Worm (Caenorhabditis elegans) whole organism, mixed stage, embryonic: ENCODE results near the gene nstp-1.
A peak's percentile ranks its signal among the peaks of the same experiment; 100 is the strongest.

Experiments used
- M03D4.4 ChIP-seq: sonication (generic microtip); optimal IDR thresholded peaks from 2 replicates; lab custom pipeline; 2017; ENCODE audit warnings: mild to moderate bottlenecking, missing genetic modification characterization, missing compliant biosample characterization
- bed-3 ChIP-seq: fragments of 200-800 bp; sonication (Bioruptor generic); optimal IDR thresholded peaks from 3 replicates; lab custom pipeline; 2018; ENCODE audit warnings: mild to moderate bottlenecking, missing genetic modification characterization, moderate library complexity, missing compliant biosample characterization
- blmp-1 ChIP-seq: fragments of 150-350 bp; optimal IDR thresholded peaks from 2 replicates; lab custom pipeline; 2014; ENCODE audit warnings: missing biosample characterization, missing genetic modification characterization
- ceh-39 ChIP-seq: fragments of 150-350 bp; optimal IDR thresholded peaks from 2 replicates; lab custom pipeline; 2014; ENCODE audit warnings: missing biosample characterization, missing genetic modification characterization
- ceh-43 ChIP-seq: fragments of 200-800 bp; sonication (Bioruptor generic); optimal IDR thresholded peaks from 2 replicates; lab custom pipeline; 2018; ENCODE audit warnings: mild to moderate bottlenecking, missing genetic modification characterization, moderate library complexity, missing compliant biosample characterization
- ces-1 ChIP-seq: fragments of 150-350 bp; optimal IDR thresholded peaks from 2 replicates; lab custom pipeline; 2014; ENCODE audit warnings: missing biosample characterization, missing genetic modification reagents, missing genetic modification characterization
- drap-1 ChIP-seq: fragments of 200-800 bp; sonication (Bioruptor generic); optimal IDR thresholded peaks from 3 replicates; lab custom pipeline; 2018; ENCODE audit warnings: mild to moderate bottlenecking, missing genetic modification characterization, missing compliant biosample characterization
- elt-3 ChIP-seq: fragments of 150-350 bp; optimal IDR thresholded peaks from 2 replicates; lab custom pipeline; 2014; ENCODE audit warnings: missing biosample characterization, missing genetic modification characterization
- flh-1 ChIP-seq: fragments of 200-800 bp; sonication (Bioruptor generic); optimal IDR thresholded peaks from 2 replicates; lab custom pipeline; 2018; ENCODE audit warnings: mild to moderate bottlenecking, missing genetic modification characterization, moderate library complexity, missing compliant biosample characterization
- ham-2 ChIP-seq: fragments of 200-800 bp; sonication (Bioruptor generic); optimal IDR thresholded peaks from 2 replicates; lab custom pipeline; 2018; ENCODE audit warnings: mild to moderate bottlenecking, missing genetic modification characterization, missing compliant biosample characterization
- hlh-1 ChIP-seq: fragments of 150-350 bp; optimal IDR thresholded peaks from 2 replicates; lab custom pipeline; 2014; ENCODE audit warnings: missing biosample characterization, missing genetic modification reagents, missing genetic modification characterization
- lin-13 ChIP-seq: fragments of 150-350 bp; optimal IDR thresholded peaks from 2 replicates; lab custom pipeline; 2014; ENCODE audit warnings: missing biosample characterization, missing genetic modification characterization
- lin-32 ChIP-seq: fragments of 200-800 bp; sonication (Bioruptor generic); optimal IDR thresholded peaks from 2 replicates; lab custom pipeline; 2018; ENCODE audit warnings: mild to moderate bottlenecking, missing genetic modification characterization, missing compliant biosample characterization
- mep-1 ChIP-seq: fragments of 150-350 bp; optimal IDR thresholded peaks from 2 replicates; lab custom pipeline; 2017; ENCODE audit warnings: missing biosample characterization, missing genetic modification reagents, missing genetic modification characterization, inconsistent platforms
- nhr-237 ChIP-seq: fragments of 150-350 bp; optimal IDR thresholded peaks from 2 replicates; lab custom pipeline; 2014; ENCODE audit warnings: missing biosample characterization, missing genetic modification characterization
- nhr-28 ChIP-seq: fragments of 150-350 bp; optimal IDR thresholded peaks from 2 replicates; lab custom pipeline; 2014; ENCODE audit warnings: missing biosample characterization, missing genetic modification characterization
- nhr-76 ChIP-seq: sonication (generic microtip); optimal IDR thresholded peaks from 2 replicates; lab custom pipeline; 2017; ENCODE audit warnings: missing biosample characterization, missing genetic modification characterization
- pha-4 ChIP-seq: fragments of 150-350 bp; optimal IDR thresholded peaks from 2 replicates; lab custom pipeline; 2018; ENCODE audit warnings: missing biosample characterization, missing genetic modification reagents, missing genetic modification characterization
- sem-2 ChIP-seq: fragments of 200-800 bp; sonication (Bioruptor generic); optimal IDR thresholded peaks from 2 replicates; lab custom pipeline; 2018; ENCODE audit warnings: mild to moderate bottlenecking, missing genetic modification characterization, missing compliant biosample characterization
- snpc-4 ChIP-seq: fragments of 150-350 bp; optimal IDR thresholded peaks from 2 replicates; lab custom pipeline; 2014; ENCODE audit warnings: missing biosample characterization, missing genetic modification characterization
- tbx-8 ChIP-seq: fragments of 200-800 bp; sonication (Bioruptor generic); optimal IDR thresholded peaks from 2 replicates; lab custom pipeline; 2018; ENCODE audit warnings: mild to moderate bottlenecking, missing genetic modification characterization, moderate library complexity, missing compliant biosample characterization
- unc-120 ChIP-seq: sonication (generic microtip); optimal IDR thresholded peaks from 2 replicates; lab custom pipeline; 2017; ENCODE audit warnings: missing genetic modification characterization, missing compliant biosample characterization; ENCODE audit not compliant: poor library complexity, severe bottlenecking
- unc-39 ChIP-seq: fragments of 150-350 bp; optimal IDR thresholded peaks from 2 replicates; lab custom pipeline; 2014; ENCODE audit warnings: missing biosample characterization, missing genetic modification characterization
- zip-8 ChIP-seq: fragments of 150-350 bp; optimal IDR thresholded peaks from 2 replicates; lab custom pipeline; 2014; ENCODE audit warnings: missing biosample characterization, missing genetic modification characterization

nstp-1 gene

DNA sequence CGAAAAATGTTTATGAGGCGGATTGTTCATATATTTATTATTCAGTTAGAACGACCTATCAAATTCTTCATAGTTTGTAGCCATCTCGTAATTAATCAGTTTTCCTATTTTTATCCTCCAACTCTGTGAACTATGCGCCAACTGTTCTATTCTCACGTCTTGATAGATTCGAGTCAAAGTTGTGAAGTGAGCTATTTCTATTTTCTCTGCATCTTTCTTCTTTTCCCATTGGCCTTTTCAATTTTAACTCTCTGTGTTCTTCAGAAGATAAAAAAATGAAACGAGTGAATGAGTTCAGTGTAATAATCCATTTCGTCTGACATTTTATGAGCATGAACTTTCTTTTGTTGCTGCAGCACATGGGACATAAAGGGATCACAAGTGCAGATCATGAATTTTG lies 6.6 kb upstream of the nstp-1 start:
- TF ChIP-seq unc-120 (tag; lab: Kevin White, UChicago) (peak; percentile 25), lin-32 (GFP tag; lab: Kevin White, UChicago) (no peak), hlh-1 (tag; lab: Kevin White, UChicago) (peak; percentile 51)

DNA sequence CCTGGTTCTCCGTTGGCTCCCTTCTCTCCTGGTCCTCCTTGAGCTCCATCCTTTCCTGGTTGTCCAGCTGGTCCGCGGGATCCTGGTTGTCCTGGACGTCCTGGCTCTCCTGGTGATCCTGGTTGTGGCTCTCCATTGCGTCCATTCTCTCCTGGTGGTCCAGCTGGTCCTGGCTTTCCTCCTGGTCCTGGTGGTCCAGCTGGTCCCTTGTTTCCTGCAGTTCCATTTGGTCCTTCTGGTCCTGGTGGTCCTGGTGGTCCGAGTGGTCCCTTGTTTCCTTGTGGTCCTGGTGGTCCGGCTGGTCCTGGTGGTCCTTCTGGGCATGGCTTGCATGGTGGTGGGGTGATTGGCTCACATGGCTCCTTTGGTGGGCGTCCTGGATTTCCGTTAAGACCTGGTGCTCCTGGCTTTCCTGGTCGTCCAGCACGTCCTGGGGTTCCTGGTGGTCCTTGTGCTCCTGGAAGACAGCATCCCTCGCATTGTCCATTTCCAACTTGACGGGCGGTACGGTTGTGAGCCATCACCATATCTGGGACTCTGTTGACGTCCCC lies 5.5 kb upstream of the nstp-1 start:
- no peak for TF ChIP-seq nhr-76
- no peak for TF ChIP-seq ceh-39 (tag; lab: Kevin White, UChicago)
- TF ChIP-seq tbx-8 = no peak
- TF ChIP-seq M03D4.4 (tag; lab: Kevin White, UChicago) = no peak
- TF ChIP-seq lin-13 (tag; lab: Kevin White, UChicago) = no peak
- TF ChIP-seq pha-4 (tag; lab: Kevin White, UChicago) = no peak
- no peak for TF ChIP-seq mep-1 (tag; lab: Kevin White, UChicago)
- no peak for TF ChIP-seq elt-3 (tag; lab: Kevin White, UChicago)
- TF ChIP-seq flh-1 (GFP tag; lab: Kevin White, UChicago) = no peak
- TF ChIP-seq, all 35 proteins: peak for 0

DNA sequence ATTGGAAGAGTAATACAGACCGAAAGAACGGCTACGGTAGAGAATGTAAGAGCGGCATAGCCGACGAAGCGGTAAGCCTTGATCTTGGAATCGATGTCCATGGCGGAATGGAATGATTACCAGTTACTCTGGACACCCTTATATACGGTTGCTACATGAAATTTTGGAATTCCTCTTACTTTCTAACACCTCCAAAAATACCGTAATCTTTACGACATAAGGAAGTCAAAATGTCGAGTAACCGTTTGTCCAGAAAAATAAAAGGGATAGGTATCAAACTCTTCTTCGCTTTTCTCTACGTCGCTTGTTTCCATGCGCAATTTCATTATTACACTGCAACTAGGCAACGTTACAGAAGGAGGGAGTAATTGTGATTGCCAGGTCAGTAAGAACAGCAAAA lies 5.0 kb upstream of the nstp-1 start, which contains the start of gene col-119:
Gene col-119, minus strand, starts transcription at position 101 of the 400 bp plus-strand sequence.
- TF ChIP-seq ceh-43 (GFP tag; lab: Kevin White, UChicago) = no peak
- TF ChIP-seq drap-1 (GFP tag; lab: Kevin White, UChicago) = no peak
- TF ChIP-seq lin-32 (GFP tag; lab: Kevin White, UChicago) = no peak
- TF ChIP-seq sem-2 (GFP tag; lab: Kevin White, UChicago) = no peak
- no peak for TF ChIP-seq bed-3 (GFP tag; lab: Kevin White, UChicago)
- TF ChIP-seq snpc-4 (tag; lab: Kevin White, UChicago) = no peak
- TF ChIP-seq nhr-237 (tag; lab: Kevin White, UChicago) = no peak
- no peak for TF ChIP-seq ceh-39 (tag; lab: Kevin White, UChicago)
- TF ChIP-seq, all 35 proteins: peak for 0

DNA sequence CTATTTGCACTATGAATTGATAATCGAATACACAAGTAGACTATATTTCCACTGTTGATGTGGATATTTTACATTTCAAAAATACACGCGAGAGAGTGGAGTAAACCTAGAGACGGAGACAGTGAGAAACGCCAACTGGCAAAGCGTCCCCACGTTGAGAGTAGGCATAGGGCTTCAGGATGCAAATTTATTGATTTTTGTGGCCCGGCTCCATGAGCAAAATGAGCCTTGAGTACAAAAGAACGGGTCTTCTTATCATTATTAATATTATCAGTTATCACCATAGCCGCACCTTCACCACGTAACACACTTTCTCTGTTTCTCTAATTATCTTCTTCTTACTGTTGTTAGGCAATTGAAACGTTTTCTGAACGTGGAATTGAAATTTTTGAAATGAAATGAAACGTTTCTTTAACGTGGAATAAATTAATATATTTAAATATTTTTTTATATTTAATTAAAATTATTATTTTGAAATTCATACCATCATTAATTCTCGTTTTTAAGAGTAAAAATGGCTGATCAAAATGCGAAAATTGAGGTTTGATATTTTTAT lies 2.2 kb downstream of the nstp-1 start, which contains the start of gene bre-1:
Gene bre-1, plus strand, starts transcription at position 506 of the 556 bp plus-strand sequence.
- TF ChIP-seq elt-3 (tag; lab: Kevin White, UChicago) (no peak), hlh-1 (tag; lab: Kevin White, UChicago) (peak; percentile 91), ces-1 (GFP tag; lab: Kevin White, UChicago) (peak; percentile 10)

DNA sequence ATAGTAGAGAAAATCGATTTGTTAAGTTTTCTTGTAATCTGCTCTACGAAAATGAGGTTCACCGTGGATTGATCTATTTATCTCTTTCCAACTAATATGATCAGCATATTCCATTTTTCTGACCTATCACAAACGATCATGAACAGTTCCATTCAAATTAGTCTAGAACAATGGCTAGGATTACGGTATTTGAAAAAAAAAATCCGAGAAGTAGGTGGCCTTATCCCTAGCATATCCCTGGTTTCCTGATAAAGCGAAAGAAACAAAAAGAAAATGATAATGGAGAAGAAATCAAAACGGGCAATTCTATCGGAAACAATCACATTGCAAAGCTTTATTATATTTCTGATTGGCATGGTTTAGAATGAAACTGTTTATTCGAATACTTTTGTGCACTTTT lies 8.1 kb downstream of the nstp-1 start, which contains the start of gene mltn-12:
Gene mltn-12, plus strand, starts transcription at position 301 of the 400 bp plus-strand sequence.
- TF ChIP-seq unc-39 = no peak

DNA sequence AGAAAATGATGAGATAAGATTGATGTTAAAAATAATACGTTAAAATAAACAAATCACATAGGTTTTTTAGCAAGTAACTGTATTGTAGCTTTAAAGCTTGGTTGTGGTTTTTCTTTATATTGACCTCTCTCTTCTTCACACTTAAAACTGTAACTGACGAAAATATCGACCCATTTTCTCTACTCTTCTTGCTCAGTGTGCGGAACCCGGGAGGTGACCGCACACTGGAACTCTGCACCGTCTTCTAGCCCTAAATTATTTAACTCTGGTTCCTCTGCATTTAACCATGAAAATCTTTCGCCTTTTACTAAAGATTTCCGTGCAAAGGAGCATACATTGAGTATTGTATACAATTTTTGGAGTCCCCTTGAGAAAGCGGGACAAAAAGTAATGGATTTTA lies 9.8 kb downstream of the nstp-1 start:
- no peak for TF ChIP-seq ces-1 (GFP tag; lab: Kevin White, UChicago)
- TF ChIP-seq flh-1 (GFP tag; lab: Kevin White, UChicago) = no peak
- no peak for TF ChIP-seq lin-13 (tag; lab: Kevin White, UChicago)
- TF ChIP-seq mep-1 (tag; lab: Kevin White, UChicago) = no peak
- TF ChIP-seq, all 35 proteins: peak for 0

DNA sequence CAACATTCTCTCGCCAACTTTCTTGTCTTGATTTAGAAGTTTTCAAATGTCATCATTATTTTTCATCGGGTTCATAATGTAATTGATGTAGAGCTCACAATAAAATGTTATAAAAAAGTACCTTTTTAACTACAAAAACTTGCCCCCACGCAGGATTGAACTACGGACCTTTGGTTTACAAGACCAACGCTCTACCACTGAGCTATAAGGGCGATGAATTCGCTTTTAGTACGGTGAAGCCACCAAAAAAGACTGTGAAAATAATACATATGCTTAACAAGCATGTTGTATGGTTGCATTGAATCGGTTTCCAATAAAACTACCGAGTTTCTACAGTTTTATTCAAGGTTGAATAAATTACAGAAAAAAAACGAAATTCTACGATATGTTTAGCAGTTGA lies 16.0 kb downstream of the nstp-1 start:
- TF ChIP-seq flh-1 (GFP tag; lab: Kevin White, UChicago) (no peak), M03D4.4 (tag; lab: Kevin White, UChicago) (no peak), ceh-43 (GFP tag; lab: Kevin White, UChicago) (no peak), ham-2 (no peak), zip-8 (tag; lab: Kevin White, UChicago) (no peak), unc-120 (tag; lab: Kevin White, UChicago) (no peak), drap-1 (GFP tag; lab: Kevin White, UChicago) (no peak), blmp-1 (tag; lab: Kevin White, UChicago) (no peak), lin-32 (GFP tag; lab: Kevin White, UChicago) (no peak), elt-3 (tag; lab: Kevin White, UChicago) (no peak), nhr-28 (tag; lab: Kevin White, UChicago) (no peak)
